Worm (Caenorhabditis elegans): ENCODE measurements around the gene srh-18.

srh-18 gene

DNA sequence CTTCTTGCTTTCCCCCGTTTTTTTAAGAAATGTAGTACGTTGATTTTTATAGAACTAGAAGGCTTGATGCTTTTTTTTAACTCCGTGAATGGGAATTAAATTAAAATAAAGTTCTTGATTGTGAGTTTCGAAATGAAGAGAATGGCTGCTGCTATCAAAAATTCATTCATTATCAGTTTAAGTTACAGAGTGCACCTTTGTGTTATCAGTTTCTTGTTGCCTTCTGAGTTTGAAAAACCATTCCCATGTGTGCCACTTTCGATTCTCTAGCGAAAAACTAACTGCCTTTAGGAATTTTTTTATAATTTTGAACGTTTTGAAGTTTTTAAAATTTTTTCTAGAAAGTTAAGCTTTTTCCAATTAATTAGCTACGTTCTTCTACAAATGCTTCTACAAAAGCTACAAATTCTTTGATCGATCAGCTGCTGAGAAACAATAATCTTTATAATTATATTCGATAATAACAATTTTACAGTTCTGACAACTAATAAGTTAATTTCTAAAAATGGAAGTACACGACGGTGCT, 13.5 kb upstream of the srh-18 start, which contains the start of gene C26E1.2:
Gene C26E1.2 (plus strand): TSS at position 476 of the 526 bp plus-strand sequence.
- TF ChIP-seq tbx-8 (GFP tag; optimal IDR thresholded peaks at IDR 0.05) (no peak), unc-120 (tag; optimal IDR thresholded peaks at IDR 0.05; ENCODE audit: poor library complexity, severe bottlenecking) (no peak), unc-62 (GFP tag; optimal IDR thresholded peaks at IDR 0.05) (no peak), mls-2 (tag; optimal IDR thresholded peaks at IDR 0.05) (no peak), nhr-76 (tag; optimal IDR thresholded peaks at IDR 0.05) (no peak), ceh-43 (GFP tag; optimal IDR thresholded peaks at IDR 0.05) (no peak), snpc-4 (tag; optimal IDR thresholded peaks at IDR 0.05) (no peak)

DNA sequence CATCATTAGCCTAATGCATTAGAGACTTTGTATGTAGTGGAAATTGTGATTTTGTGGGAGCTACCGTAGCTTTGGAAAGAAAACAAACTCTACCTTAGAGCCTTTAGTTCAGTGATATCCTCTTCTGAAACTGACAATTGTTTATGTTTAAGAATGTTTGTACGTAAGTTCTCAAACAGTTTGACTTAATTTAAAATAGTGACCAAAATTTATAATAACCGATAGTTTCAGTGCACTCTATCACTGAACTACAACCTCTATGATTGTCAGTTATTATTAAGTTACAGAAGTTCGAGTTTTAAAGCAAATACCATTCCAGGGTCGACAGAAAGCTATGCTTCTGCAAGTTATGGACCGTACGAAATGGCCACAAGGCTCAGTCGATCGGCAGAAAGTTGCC, 9.6 kb upstream of the srh-18 start, which contains the start of gene C50B6.1:
Gene C50B6.1 (plus strand): TSS at position 301 of the 400 bp plus-strand sequence.
- no peak for TF ChIP-seq elt-3 (tag; optimal IDR thresholded peaks at IDR 0.05)
- TF ChIP-seq lin-13 (tag; optimal IDR thresholded peaks at IDR 0.05) = no peak
- no peak for TF ChIP-seq M03D4.4 (tag; optimal IDR thresholded peaks at IDR 0.05)

DNA sequence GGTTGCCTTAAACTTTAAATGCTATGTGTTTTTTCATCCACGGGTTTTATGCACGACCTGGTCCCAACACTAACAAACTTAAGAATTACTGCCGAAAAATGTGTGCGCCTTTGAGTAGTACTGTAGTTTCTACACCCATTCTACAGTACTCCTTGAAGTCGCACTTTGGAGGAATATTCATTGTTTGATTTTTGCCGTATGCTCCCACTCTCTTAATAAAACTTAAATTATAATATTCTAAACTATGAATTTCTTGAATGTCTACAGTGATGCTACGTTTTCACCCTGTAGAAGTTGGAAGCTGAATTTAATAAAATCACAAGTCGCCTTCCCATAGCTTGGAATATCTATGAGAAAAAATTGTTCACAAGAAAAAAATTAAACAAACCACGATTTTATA, 8.4 kb upstream of the srh-18 start:
- TF ChIP-seq ztf-11 (tag; optimal IDR thresholded peaks at IDR 0.05) (no peak), bed-3 (GFP tag; optimal IDR thresholded peaks at IDR 0.05) (no peak), ceh-43 (GFP tag; optimal IDR thresholded peaks at IDR 0.05) (no peak)

DNA sequence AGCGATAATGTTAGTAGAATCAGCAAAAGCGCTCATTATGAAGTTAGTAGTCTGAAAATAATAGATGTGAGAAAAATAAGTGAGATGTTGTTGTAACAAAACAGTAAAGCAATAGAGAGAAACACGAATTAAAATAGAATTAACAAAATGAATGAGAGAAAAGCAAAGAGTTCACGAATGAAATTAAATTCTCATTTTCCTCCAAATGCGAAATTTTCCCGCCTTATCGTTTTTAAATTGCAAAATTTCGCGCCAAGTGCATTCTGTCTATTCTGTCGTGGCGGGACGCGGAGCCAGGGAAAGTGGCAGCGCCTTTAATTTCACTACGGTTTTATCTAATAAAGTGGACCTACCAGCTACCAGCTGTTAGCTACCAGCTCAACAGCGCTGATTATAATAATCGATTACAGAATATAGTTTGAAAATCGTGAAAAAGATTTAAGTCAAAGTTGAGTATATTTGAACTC, 6.0 kb upstream of the srh-18 start, which contains the start of gene nasp-2:
Gene nasp-2 (minus strand): TSS at position 51 of the 467 bp plus-strand sequence.
- TF ChIP-seq ham-2 (GFP tag; optimal IDR thresholded peaks at IDR 0.05) (no peak), nhr-28 (tag; optimal IDR thresholded peaks at IDR 0.05) (no peak), ceh-43 (GFP tag; optimal IDR thresholded peaks at IDR 0.05) (no peak), mep-1 (tag; optimal IDR thresholded peaks at IDR 0.05) (no peak), ces-1 (GFP tag; optimal IDR thresholded peaks at IDR 0.05) (no peak), lin-13 (tag; optimal IDR thresholded peaks at IDR 0.05) (no peak)

DNA sequence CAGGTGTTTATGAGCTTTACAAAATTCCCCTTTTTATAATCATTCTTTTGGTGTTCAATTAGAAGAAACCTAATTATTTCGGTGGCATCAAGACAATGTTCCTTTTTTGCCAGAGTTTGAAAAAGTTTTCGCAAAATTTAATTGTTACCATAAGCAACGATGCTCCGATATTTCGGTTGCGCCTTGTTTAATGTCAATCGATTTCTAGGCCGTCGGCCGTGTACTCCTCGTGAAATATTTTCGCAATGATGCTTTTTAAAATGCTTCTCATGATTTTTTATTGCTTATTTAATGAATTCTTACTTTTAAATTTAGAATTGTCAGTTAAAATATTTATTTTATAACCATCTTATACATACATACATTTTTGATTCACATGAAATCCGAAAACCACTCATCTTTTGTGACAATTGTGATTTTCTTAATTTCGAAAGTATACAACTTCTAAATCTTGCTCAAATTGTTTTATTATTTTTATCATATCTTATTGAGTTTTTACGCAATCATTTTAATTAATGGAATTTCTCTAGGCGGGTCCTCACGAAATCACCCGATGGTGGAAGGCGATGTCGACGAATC, 5.1 kb upstream of the srh-18 start, which contains the start of gene C50B6.3:
Gene C50B6.3 (plus strand): TSS at position 529 of the 579 bp plus-strand sequence.
- peak; percentile 25 for TF ChIP-seq lin-13 (tag; optimal IDR thresholded peaks at IDR 0.05)
- TF ChIP-seq lsy-2 (tag; optimal IDR thresholded peaks at IDR 0.05) = peak; percentile 62
- peak; percentile 57 for TF ChIP-seq mep-1 (tag; optimal IDR thresholded peaks at IDR 0.05)
- TF ChIP-seq cnd-1 (tag; optimal IDR thresholded peaks at IDR 0.05) = no peak
- TF ChIP-seq pha-4 (tag; optimal IDR thresholded peaks at IDR 0.05) = peak; percentile 17
- peak; percentile 31 for TF ChIP-seq ceh-39 (tag; optimal IDR thresholded peaks at IDR 0.05)

DNA sequence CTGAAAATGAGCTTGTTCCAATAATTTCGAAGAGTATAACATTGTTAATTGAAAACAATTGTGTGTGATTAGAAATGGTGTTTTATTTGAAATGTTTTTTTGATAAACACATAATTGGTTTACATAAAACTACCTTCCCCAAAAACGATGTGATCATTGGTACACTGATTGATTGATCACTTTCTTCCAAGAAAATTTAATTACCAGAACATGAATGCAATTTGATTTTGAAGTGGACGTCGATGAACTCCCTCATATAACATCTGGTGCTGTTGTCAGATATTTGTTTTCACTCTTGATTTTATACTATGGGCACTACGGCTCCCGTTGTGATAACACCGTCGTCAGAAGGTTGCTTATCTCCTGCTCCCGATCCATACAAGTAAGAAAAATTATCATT, 2.4 kb downstream of the srh-18 start, which contains the start of gene srh-15:
Gene srh-15 (plus strand): TSS at position 301 of the 400 bp plus-strand sequence.
- TF ChIP-seq elt-1 (tag; optimal IDR thresholded peaks at IDR 0.05; ENCODE audit: borderline replicate concordance, insufficient read depth) = no peak
- no peak for TF ChIP-seq nhr-237 (tag; optimal IDR thresholded peaks at IDR 0.05)
- no peak for TF ChIP-seq bed-3 (GFP tag; optimal IDR thresholded peaks at IDR 0.05)
- no peak for TF ChIP-seq ceh-83 (GFP tag; optimal IDR thresholded peaks at IDR 0.05)
- TF ChIP-seq unc-120 (tag; optimal IDR thresholded peaks at IDR 0.05; ENCODE audit: poor library complexity, severe bottlenecking) = no peak
- no peak for TF ChIP-seq lin-13 (tag; optimal IDR thresholded peaks at IDR 0.05)
- no peak for TF ChIP-seq mab-5 (tag; optimal IDR thresholded peaks at IDR 0.05)
- no peak for TF ChIP-seq unc-39 (tag; optimal IDR thresholded peaks at IDR 0.05)
- no peak for TF ChIP-seq pha-4 (tag; optimal IDR thresholded peaks at IDR 0.05)
- TF ChIP-seq elt-3 (tag; optimal IDR thresholded peaks at IDR 0.05) = no peak
- no peak for TF ChIP-seq blmp-1 (tag; optimal IDR thresholded peaks at IDR 0.05)
- TF ChIP-seq zip-8 (tag; optimal IDR thresholded peaks at IDR 0.05) = no peak
- no peak for TF ChIP-seq ces-1 (GFP tag; optimal IDR thresholded peaks at IDR 0.05)
- TF ChIP-seq nhr-12 (tag; optimal IDR thresholded peaks at IDR 0.05) = no peak
- TF ChIP-seq nhr-76 (tag; optimal IDR thresholded peaks at IDR 0.05) = no peak
- no peak for TF ChIP-seq cnd-1 (tag; optimal IDR thresholded peaks at IDR 0.05)
- no peak for TF ChIP-seq nhr-28 (tag; optimal IDR thresholded peaks at IDR 0.05)
- no peak for TF ChIP-seq mls-2 (tag; optimal IDR thresholded peaks at IDR 0.05)
- TF ChIP-seq tbx-8 (GFP tag; optimal IDR thresholded peaks at IDR 0.05) = no peak
- no peak for TF ChIP-seq mep-1 (tag; optimal IDR thresholded peaks at IDR 0.05)
